Worm (Caenorhabditis elegans): Measurements from ENCODE around the gene clec-245.

Gene clec-245

ce11 chrV:18198421-18198820 is 10.2 kb upstream of the clec-245 start, which contains the start of gene F16H6.4:
Gene F16H6.4, plus strand, starts transcription at chrV:18198721.
- no peak for TF ChIP-seq snpc-4 (tag; optimal IDR thresholded peaks at IDR 0.05)
- no peak for TF ChIP-seq lsy-2 (tag; optimal IDR thresholded peaks at IDR 0.05)
- TF ChIP-seq dmd-4 (tag; optimal IDR thresholded peaks at IDR 0.05): no peak
- TF ChIP-seq egl-27 (tag; optimal IDR thresholded peaks at IDR 0.05): no peak
- TF ChIP-seq sma-3 (GFP tag; optimal IDR thresholded peaks at IDR 0.05): no peak
- TF ChIP-seq fos-1 (tag; optimal IDR thresholded peaks at IDR 0.05): no peak
- no peak for TF ChIP-seq elt-3 (tag; optimal IDR thresholded peaks at IDR 0.05)
- TF ChIP-seq skn-1 (tag; optimal IDR thresholded peaks at IDR 0.05): no peak
- TF ChIP-seq nhr-77 (tag; optimal IDR thresholded peaks at IDR 0.05): no peak
- no peak for TF ChIP-seq nhr-23 (tag; optimal IDR thresholded peaks at IDR 0.05)
- TF ChIP-seq mab-5 (tag; optimal IDR thresholded peaks at IDR 0.05): no peak
- no peak for TF ChIP-seq R02D3.7 (tag; optimal IDR thresholded peaks at IDR 0.05)

- TF ChIP-seq nhr-77 (tag; optimal IDR thresholded peaks at IDR 0.05) (no peak), peb-1 (tag; optimal IDR thresholded peaks at IDR 0.05) (no peak), snpc-4 (tag; optimal IDR thresholded peaks at IDR 0.05) (no peak), F13H6.1 (tag; optimal IDR thresholded peaks at IDR 0.05) (no peak), nhr-10 (tag; optimal IDR thresholded peaks at IDR 0.05) (no peak), sma-3 (GFP tag; optimal IDR thresholded peaks at IDR 0.05) (no peak), unc-39 (tag; optimal IDR thresholded peaks at IDR 0.05) (no peak), ztf-1 (GFP tag; conservative IDR thresholded peaks at IDR 0.05) (no peak), blmp-1 (tag; optimal IDR thresholded peaks at IDR 0.05; ENCODE audit: insufficient read depth) (no peak), nhr-11 (tag; optimal IDR thresholded peaks at IDR 0.05) (no peak), zag-1 (tag; optimal IDR thresholded peaks at IDR 0.05) (no peak), elt-1 (tag; optimal IDR thresholded peaks at IDR 0.05) (no peak)
Observed at ce11 chrV:18195006-18195405, 6.8 kb upstream of the clec-245 start, which contains the start of gene F16H6.3. Gene F16H6.3, plus strand, starts transcription at chrV:18195306.

DNA sequence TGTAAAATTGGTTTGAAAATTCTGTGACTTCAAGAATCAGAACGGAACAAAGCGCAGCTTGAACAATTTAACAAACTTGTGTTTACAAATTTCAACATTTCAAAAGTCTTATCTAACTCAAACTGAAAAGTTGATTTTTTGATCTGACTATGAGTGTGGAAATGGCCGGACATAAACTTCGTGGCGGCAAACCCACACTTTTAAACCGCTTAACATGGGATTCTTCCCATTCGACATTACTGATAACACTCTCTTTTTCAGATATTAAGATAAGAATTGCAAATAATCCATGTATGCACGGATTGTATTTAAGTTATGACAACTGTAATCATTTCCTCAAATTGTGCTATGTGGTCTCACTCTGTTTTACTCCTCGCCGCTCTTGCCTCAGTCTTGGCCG is 2.9 kb upstream of the clec-245 start, which contains the start of gene clec-42:
Gene clec-42, plus strand, starts transcription at position 285 of the 400 bp plus-strand sequence.
- no peak for TF ChIP-seq F13H6.1 (tag; optimal IDR thresholded peaks at IDR 0.05)
- TF ChIP-seq ztf-4 (tag; optimal IDR thresholded peaks at IDR 0.05): no peak
- no peak for TF ChIP-seq nhr-23 (tag; optimal IDR thresholded peaks at IDR 0.05)
- TF ChIP-seq blmp-1 (tag; optimal IDR thresholded peaks at IDR 0.05; ENCODE audit: insufficient read depth): no peak
- TF ChIP-seq nhr-21 (tag; optimal IDR thresholded peaks at IDR 0.05): no peak
- no peak for TF ChIP-seq lsy-2 (tag; optimal IDR thresholded peaks at IDR 0.05)
- no peak for TF ChIP-seq ztf-11 (tag; optimal IDR thresholded peaks at IDR 0.05)
- TF ChIP-seq lin-11 (tag; optimal IDR thresholded peaks at IDR 0.05): no peak
- TF ChIP-seq C34F6.9 (tag; optimal IDR thresholded peaks at IDR 0.05): no peak
- TF ChIP-seq ZK546.5 (tag; optimal IDR thresholded peaks at IDR 0.05): no peak
- TF ChIP-seq skn-1 (tag; optimal IDR thresholded peaks at IDR 0.05): no peak

ce11 chrV:18189181-18189580 is 953 bp upstream of the clec-245 start, which contains the start of gene clec-246:
Gene clec-246, plus strand, starts transcription at chrV:18189481.
- TF ChIP-seq F13H6.1 (tag; optimal IDR thresholded peaks at IDR 0.05) (no peak), R02D3.7 (tag; optimal IDR thresholded peaks at IDR 0.05) (no peak), nhr-11 (tag; optimal IDR thresholded peaks at IDR 0.05) (no peak), ceh-82 (tag; optimal IDR thresholded peaks at IDR 0.05) (no peak), unc-62 (GFP tag; optimal IDR thresholded peaks at IDR 0.05) (no peak), lin-13 (GFP tag; optimal IDR thresholded peaks at IDR 0.05) (no peak)

ce11 chrV:18184910-18185309 is 3.3 kb downstream of the clec-245 start, which contains the start of gene C31G12.3:
Gene C31G12.3, plus strand, starts transcription at chrV:18185210.
- TF ChIP-seq crh-2 (tag; optimal IDR thresholded peaks at IDR 0.05) (no peak), ama-1 (optimal IDR thresholded peaks at IDR 0.05) (no peak), C34F6.9 (tag; optimal IDR thresholded peaks at IDR 0.05) (no peak), nhr-77 (tag; optimal IDR thresholded peaks at IDR 0.05) (no peak), ZK546.5 (tag; optimal IDR thresholded peaks at IDR 0.05) (no peak), Y55F3AM.14 (GFP tag; optimal IDR thresholded peaks at IDR 0.05) (no peak), lsy-2 (tag; optimal IDR thresholded peaks at IDR 0.05) (no peak), skn-1 (tag; optimal IDR thresholded peaks at IDR 0.05) (no peak), F13H6.1 (tag; optimal IDR thresholded peaks at IDR 0.05) (no peak), nhr-10 (tag; optimal IDR thresholded peaks at IDR 0.05) (no peak), unc-55 (GFP tag; optimal IDR thresholded peaks at IDR 0.05) (no peak)

All from whole organism, L2 larva.